Worm (Caenorhabditis elegans) whole organism, L3 larva: ENCODE results near the gene C43D7.4.

ENCODE experiments used
- ZK546.5 ChIP-seq: sonication (generic microtip); optimal IDR thresholded peaks from 2 replicates; lab custom pipeline; 2017; ENCODE audit warnings: missing biosample characterization, missing genetic modification characterization
- nhr-76 ChIP-seq: fragments of 150-350 bp; sonication (generic microtip); optimal IDR thresholded peaks from 5 replicates; lab custom pipeline; 2014; ENCODE audit warnings: missing biosample characterization, missing genetic modification characterization
- pha-4 ChIP-seq: fragments of 150-350 bp; optimal IDR thresholded peaks from 2 replicates; lab custom pipeline; 2014; ENCODE audit warnings: missing biosample characterization, missing genetic modification reagents, missing genetic modification characterization

DNA sequence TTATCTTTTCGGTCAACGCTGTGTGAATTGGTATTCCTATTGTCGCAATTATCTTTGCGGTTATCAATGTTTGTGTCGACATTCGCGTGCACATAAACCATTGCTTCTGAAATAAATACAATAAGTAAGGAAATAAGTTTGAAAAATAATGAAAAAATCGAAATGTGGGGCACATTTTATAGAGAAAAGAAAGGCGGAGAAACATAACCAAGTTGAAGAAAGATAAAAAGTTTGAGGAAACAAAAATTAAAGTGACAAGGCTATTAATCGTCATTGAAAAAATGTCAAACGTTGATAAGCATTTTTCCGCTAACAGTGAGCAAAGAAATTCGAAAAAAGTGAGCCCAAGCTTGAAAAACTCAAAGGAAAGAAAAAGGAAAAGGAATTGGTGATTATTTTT lies at the start of gene C43D7.4:
- TF ChIP-seq nhr-76 (tag; lab: Kevin White, UChicago): no peak
- TF ChIP-seq ZK546.5: no peak
- no peak for TF ChIP-seq pha-4
